Fruit fly (Drosophila melanogaster) S2 (cell line): ENCODE data around the gene Oatp30B.
A peak's percentile ranks its signal among the peaks of the same experiment; 100 is the strongest.

Experiments used
- CG8478 ChIP-seq: fragments of >200 bp; optimal IDR thresholded peaks from 2 replicates; lab custom pipeline; 2018
- CTCF ChIP-seq, 2 experiments: fragments of >200 bp; optimal IDR thresholded peaks; 2 replicates each; lab custom pipeline; 2018

Gene Oatp30B

dm6 chr2L:9570673-9571193, 49.7 kb downstream of the Oatp30B start:
- TF ChIP-seq CTCF (optimal IDR thresholded peaks at IDR 0.05; lab: Kevin White, UChicago): no peak

- TF ChIP-seq CG8478 (lab: Kevin White, UChicago) (no peak), CTCF (optimal IDR thresholded peaks at IDR 0.05; lab: Kevin White, UChicago) (peak; percentile 91 to 97)
These were observed 55.4 kb downstream of the Oatp30B start, which contains the start of gene Mtpalpha for dm6 chr2L:9576269-9576933. Gene Mtpalpha, minus strand, starts transcription at chr2L:9576769.

- TF ChIP-seq CTCF (optimal IDR thresholded peaks at IDR 0.05; lab: Kevin White, UChicago): no peak
- no peak for TF ChIP-seq CG8478 (lab: Kevin White, UChicago)
These were observed 58.5 kb downstream of the Oatp30B start, which contains the start of gene CG31709 for dm6 chr2L:9579538-9579937. Gene CG31709, minus strand, starts transcription at chr2L:9579638.

- TF ChIP-seq CTCF (optimal IDR thresholded peaks at IDR 0.05; lab: Kevin White, UChicago): no peak
- TF ChIP-seq CG8478 (lab: Kevin White, UChicago): no peak
These were observed 60.6 kb downstream of the Oatp30B start, which contains the start of gene gcm for dm6 chr2L:9581582-9581981. Gene gcm, minus strand, starts transcription at chr2L:9581745.

dm6 chr2L:9584098-9584703, 63.2 kb downstream of the Oatp30B start:
- TF ChIP-seq CTCF (optimal IDR thresholded peaks at IDR 0.05; lab: Kevin White, UChicago) (no peak), CG8478 (lab: Kevin White, UChicago) (no peak)

- TF ChIP-seq CTCF (optimal IDR thresholded peaks at IDR 0.05; lab: Kevin White, UChicago) (no peak), CG8478 (lab: Kevin White, UChicago) (no peak)
These were observed 64.9 kb downstream of the Oatp30B start for dm6 chr2L:9585942-9586341.

dm6 chr2L:9589176-9589575, 68.2 kb downstream of the Oatp30B start, which contains the start of gene CG3841:
Gene CG3841, plus strand, starts transcription at chr2L:9589476.
- TF ChIP-seq CTCF (optimal IDR thresholded peaks at IDR 0.05; lab: Kevin White, UChicago): no peak
- TF ChIP-seq CG8478 (lab: Kevin White, UChicago): no peak
